Fruit fly (Drosophila melanogaster) whole organism, larva: ENCODE measurements around the gene Arpc3B.

Experiments used
- noc ChIP-seq: fragments of 200-800 bp; sonication (Bioruptor generic); optimal IDR thresholded peaks from 3 replicates; lab custom pipeline; 2019; ENCODE audit warnings: missing biosample characterization, mild to moderate bottlenecking, missing genetic modification characterization, moderate library complexity

Arpc3B gene

dm6 chrX:17105707-17106106 lies at the start of gene Arpc3B:
Gene Arpc3B, minus strand, starts transcription at chrX:17105852.
- no peak for TF ChIP-seq noc (tag; lab: Kevin White, UChicago)

dm6 chrX:17150660-17151059 lies 45.0 kb upstream of the Arpc3B start:
- no peak for TF ChIP-seq noc (tag; lab: Kevin White, UChicago)

DNA sequence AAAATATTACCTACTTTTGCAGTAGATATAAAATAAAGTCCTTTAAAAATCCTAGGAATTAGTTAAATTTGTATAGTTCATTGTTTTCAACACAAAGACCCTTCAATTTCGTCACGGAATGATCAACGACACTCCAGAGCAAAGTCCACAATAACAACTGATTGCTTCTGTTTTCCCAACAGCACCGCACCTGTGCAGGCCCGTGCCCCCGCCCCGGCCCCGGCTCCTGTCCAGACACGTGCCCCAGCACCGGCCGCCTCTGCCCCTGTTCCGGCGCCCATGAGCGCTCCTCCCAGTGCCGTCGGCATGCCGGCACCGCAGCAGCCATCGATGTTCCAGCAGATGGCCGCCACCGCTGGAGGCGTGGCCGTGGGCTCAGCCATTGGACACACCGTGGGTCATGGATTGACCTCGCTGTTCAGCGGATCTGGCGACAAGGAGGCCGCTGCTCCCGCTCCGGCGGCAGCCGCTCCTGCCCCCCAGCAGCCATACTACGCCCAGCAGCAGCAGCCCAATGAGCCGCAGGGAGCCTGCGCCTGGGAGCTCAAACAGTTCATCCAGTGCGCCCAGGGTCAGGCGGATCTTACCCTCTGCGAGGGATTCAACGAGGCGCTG lies 44.1 kb upstream of the Arpc3B start:
- TF ChIP-seq noc (tag; lab: Kevin White, UChicago): no peak

- TF ChIP-seq noc (tag; lab: Kevin White, UChicago): no peak
Measured at dm6 chrX:17148951-17149449, 43.3 kb upstream of the Arpc3B start, which contains the start of gene Chchd2. Gene Chchd2, plus strand, starts transcription at chrX:17149001.

dm6 chrX:17147983-17148637 lies 42.5 kb upstream of the Arpc3B start, which contains the start of gene RpS5a:
Gene RpS5a, minus strand, starts transcription at chrX:17148264.
- peak; percentile 59 for TF ChIP-seq noc (tag; lab: Kevin White, UChicago)

DNA sequence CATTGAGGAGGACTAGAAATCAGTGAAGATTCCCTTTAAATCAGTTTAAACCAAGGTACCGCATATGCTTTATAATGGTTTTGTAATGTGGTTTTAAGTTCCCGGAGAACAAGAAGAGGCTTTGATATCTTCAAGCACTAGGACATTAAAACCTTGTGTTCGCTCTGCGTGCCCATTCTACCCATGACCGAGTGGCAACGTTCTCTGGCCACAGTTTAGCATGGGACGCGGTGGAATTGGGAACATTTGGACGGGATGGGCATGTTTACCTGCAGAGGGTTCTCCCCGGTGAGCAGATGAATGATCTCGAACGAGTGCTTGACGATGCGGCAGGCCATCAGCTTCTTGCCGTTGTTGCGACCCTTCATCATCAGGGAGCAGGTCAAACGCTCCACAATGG lies 40.9 kb upstream of the Arpc3B start:
- TF ChIP-seq noc (tag; lab: Kevin White, UChicago): no peak

- no peak for TF ChIP-seq noc (tag; lab: Kevin White, UChicago)
Measured at dm6 chrX:17142940-17143534, 37.4 kb upstream of the Arpc3B start, which contains the start of the genes mei-217 and mei-218. Gene mei-217, minus strand, starts transcription at chrX:17142990. Gene mei-218, minus strand, starts transcription at chrX:17142990.

DNA sequence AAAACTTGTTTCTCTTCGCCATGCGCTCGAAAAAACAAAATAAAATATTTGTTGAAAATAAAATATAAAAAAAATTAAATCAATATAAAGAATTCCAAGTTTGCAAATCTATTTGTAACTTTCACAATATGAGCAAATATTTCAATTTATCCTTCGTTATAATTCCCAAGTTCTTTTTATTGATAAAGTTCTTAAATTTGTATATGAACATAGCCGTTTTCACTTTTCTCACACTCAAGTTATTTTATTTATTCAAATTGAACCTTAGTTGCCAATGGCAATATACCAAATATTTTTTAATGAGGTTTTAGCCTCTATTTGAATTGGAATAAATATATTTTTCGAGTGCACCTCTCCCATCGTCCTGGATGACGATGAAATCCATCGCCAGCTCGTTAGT lies 27.0 kb upstream of the Arpc3B start:
- no peak for TF ChIP-seq noc (tag; lab: Kevin White, UChicago)

DNA sequence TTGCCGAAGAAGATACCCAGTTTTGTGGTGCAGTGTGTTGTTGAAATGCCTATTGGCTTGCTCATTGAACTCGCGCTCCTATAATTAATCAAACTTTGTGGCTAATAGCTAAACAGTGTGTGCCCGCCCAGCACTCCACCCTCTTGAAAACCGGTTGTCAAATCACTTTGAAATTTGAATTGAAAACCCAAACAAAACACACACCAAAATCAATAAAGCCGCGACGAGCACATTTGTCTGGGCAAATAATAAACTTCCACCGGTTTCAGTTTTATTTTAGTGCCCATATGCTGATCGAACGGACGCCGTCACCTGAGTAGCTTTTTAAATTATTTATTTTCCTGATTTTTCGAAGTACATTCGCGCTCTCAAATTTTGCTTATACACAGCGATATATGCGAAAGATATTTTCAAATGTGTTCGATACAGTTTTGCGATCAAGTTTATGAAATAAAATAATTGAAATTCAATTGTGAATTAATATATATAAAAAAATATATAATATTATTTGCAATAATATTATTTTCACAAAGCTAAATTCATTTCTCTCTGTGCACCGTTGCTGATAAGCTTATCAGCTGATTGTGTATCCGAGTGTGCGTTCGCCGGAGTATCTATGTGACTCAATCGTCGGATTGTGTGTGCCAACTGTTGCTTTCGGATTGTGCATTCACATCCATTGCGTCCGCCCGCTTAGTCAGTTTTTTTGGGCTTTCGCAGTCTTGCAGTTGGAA lies 24.2 kb upstream of the Arpc3B start:
- TF ChIP-seq noc (tag; lab: Kevin White, UChicago): peak; percentile 92

DNA sequence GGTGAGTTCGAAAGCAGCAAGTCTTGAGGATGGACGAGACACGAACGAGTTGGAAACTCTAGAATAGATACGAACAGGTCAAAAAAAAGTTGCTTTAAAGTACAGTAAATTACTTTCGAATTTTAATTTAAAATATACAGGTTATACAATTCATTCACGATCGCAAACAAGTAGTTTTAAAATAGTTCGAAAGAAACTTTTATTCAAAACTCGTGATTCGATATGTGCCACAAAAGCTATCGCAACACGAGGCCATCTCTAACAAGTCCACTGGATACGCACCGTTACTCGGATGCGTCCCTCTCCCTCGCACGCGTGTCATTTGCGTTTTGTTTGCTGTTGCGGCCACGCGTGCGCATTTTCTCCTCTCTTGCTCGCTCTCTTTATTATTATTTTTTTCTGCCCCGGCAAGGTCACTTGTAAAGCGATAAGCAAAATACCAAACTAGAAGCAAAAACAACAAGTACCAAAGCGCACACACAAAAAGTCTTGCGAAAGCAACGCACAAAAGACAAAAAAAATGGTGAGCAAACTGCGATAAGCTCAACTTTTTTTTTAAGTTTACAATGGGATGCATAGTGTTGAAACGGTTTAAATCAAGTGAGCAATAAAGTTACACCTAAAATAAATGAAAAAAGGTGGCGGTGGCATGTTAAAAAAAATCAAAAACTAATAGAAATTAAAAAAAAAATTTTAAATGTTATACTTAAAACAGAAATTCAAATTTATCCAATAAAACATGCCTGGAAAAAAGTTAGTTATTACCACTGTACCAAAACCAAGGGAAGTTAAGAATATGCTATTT lies 19.6 kb upstream of the Arpc3B start:
- TF ChIP-seq noc (tag; lab: Kevin White, UChicago): peak; percentile 62

- TF ChIP-seq noc (tag; lab: Kevin White, UChicago): peak; percentile 81
Measured at dm6 chrX:17123545-17124203, 18.0 kb upstream of the Arpc3B start.

DNA sequence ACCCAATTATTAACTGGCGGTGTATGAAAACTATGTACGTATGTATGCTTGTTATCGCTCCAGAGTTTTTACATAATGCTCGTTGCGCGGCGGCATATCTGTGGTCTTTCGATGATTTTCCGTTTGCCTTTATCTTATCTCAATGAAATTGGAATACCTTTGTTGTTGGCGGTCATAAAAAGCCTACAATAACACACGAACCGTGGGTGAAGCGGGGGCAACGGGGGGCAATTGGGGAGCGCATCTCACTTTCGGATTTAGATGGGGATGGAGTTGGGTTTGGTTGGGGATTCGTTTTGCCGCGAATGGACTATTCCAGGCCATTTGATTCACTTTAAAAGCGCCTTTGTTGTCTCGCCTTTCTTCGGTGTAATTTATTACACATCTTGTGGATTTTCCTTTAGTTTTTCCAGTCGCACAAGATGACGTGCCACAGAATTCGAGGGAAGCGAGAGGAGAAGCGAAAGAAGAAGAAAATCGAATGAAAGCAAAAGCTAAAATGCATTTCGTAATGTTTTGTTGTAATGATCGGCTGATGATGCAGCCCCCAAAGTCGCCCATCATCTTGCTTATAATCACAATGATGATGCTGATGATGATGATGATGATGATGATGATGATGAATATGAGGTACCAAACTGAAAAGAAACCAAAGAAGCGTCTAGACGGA lies 16.9 kb upstream of the Arpc3B start:
- no peak for TF ChIP-seq noc (tag; lab: Kevin White, UChicago)

dm6 chrX:17121600-17121999 lies 15.9 kb upstream of the Arpc3B start:
- TF ChIP-seq noc (tag; lab: Kevin White, UChicago): peak; percentile 45

DNA sequence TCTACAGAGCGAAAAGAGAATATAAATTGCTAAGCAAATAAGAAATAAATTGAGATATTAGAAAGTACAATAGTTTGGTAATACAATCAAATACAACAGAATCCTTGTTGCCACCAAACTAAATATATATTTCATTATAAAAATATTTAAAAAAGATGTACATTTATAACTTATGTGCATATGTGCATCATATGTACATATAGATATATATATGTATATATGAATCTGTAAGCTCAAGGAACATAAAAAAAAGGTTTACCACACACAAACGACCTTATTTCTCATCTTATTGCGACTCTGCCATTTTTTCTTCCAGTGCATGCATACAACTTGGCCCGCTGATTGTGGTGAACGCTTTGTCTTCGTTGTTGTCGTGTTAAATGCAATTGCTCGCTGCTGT lies 7.7 kb upstream of the Arpc3B start:
- TF ChIP-seq noc (tag; lab: Kevin White, UChicago): no peak
